Fruit fly (Drosophila melanogaster) whole organism, embryonic: Measurements from ENCODE around the gene CG1927.

ENCODE experiments used
- Atf6 ChIP-seq: fragments of 200-800 bp; sonication (Bioruptor generic); IDR thresholded peaks from 2 replicates; pipeline ENCODE4 v1.3.6; 2022; ENCODE audit warnings: missing biosample characterization, missing genetic modification characterization
- B-H2 ChIP-seq: fragments of 200-800 bp; sonication (Bioruptor generic); optimal IDR thresholded peaks from 2 replicates; lab custom pipeline; 2018; ENCODE audit warnings: missing biosample characterization, mild to moderate bottlenecking, missing genetic modification characterization
- Blimp-1 ChIP-seq: fragments of 200-800 bp; sonication (Bioruptor generic); optimal IDR thresholded peaks from 3 replicates; lab custom pipeline; 2018; ENCODE audit warnings: missing biosample characterization, missing genetic modification characterization, mild to moderate bottlenecking, moderate library complexity, missing genetic modification reagents
- CG10431 ChIP-seq: fragments of 200-800 bp; sonication (Bioruptor generic); optimal IDR thresholded peaks from 3 replicates; lab custom pipeline; 2018; ENCODE audit warnings: missing biosample characterization, mild to moderate bottlenecking, missing genetic modification characterization
- CG11093 ChIP-seq: fragments of 200-800 bp; sonication (Bioruptor generic); IDR thresholded peaks from 3 replicates; pipeline ENCODE4 v1.3.6; 2022; ENCODE audit warnings: missing biosample characterization, missing genetic modification characterization
- CG11504 ChIP-seq: fragments of 200-800 bp; sonication (Bioruptor generic); optimal IDR thresholded peaks from 3 replicates; lab custom pipeline; 2019; ENCODE audit warnings: missing biosample characterization, mild to moderate bottlenecking, missing genetic modification characterization, moderate library complexity
- CG11696 ChIP-seq: fragments of 200-800 bp; sonication (Bioruptor generic); IDR thresholded peaks from 2 replicates; pipeline ENCODE4 v1.3.6; 2022; ENCODE audit warnings: missing biosample characterization, missing genetic modification characterization
- CG1233 ChIP-seq: fragments of 200-800 bp; sonication (Bioruptor generic); optimal IDR thresholded peaks from 4 replicates; lab custom pipeline; 2018; ENCODE audit warnings: missing biosample characterization, mild to moderate bottlenecking, missing genetic modification characterization
- CG12391 ChIP-seq: fragments of 200-800 bp; sonication (Bioruptor generic); optimal IDR thresholded peaks from 3 replicates; lab custom pipeline; 2018; ENCODE audit warnings: missing biosample characterization, mild to moderate bottlenecking, missing genetic modification characterization, moderate library complexity
- CG12942 ChIP-seq: fragments of 200-800 bp; sonication (Bioruptor generic); optimal IDR thresholded peaks from 3 replicates; lab custom pipeline; 2016; ENCODE audit warnings: missing biosample characterization, missing genetic modification characterization
- CG1647 ChIP-seq: fragments of 200-800 bp; sonication (Bioruptor generic); optimal IDR thresholded peaks from 3 replicates; lab custom pipeline; 2016; ENCODE audit warnings: missing biosample characterization, missing genetic modification characterization
- CG16813 ChIP-seq: fragments of 200-800 bp; sonication (Bioruptor generic); IDR thresholded peaks from 3 replicates; pipeline ENCODE4 v1.3.6; 2022; ENCODE audit warnings: missing biosample characterization, missing genetic modification characterization; ENCODE audit not compliant: partially characterized antibody
- CG17359 ChIP-seq: fragments of 200-800 bp; sonication (Bioruptor generic); optimal IDR thresholded peaks from 3 replicates; lab custom pipeline; 2018; ENCODE audit warnings: missing biosample characterization, mild to moderate bottlenecking, missing genetic modification characterization, moderate library complexity
- CG17385 ChIP-seq: fragments of 200-800 bp; sonication (Bioruptor generic); optimal IDR thresholded peaks from 3 replicates; lab custom pipeline; 2018; ENCODE audit warnings: missing biosample characterization, mild to moderate bottlenecking, missing genetic modification characterization
- CG17568 ChIP-seq: fragments of 200-800 bp; sonication (Bioruptor generic); optimal IDR thresholded peaks from 2 replicates; lab custom pipeline; 2018; ENCODE audit warnings: missing biosample characterization, mild to moderate bottlenecking, missing genetic modification characterization, moderate library complexity
- CG17612 ChIP-seq: fragments of 200-800 bp; sonication (Bioruptor generic); IDR thresholded peaks from 2 replicates; pipeline ENCODE4 v1.3.6; 2022; ENCODE audit warnings: missing biosample characterization, missing genetic modification characterization
- CG2120 ChIP-seq: fragments of 200-800 bp; sonication (Bioruptor generic); optimal IDR thresholded peaks from 3 replicates; lab custom pipeline; 2016; ENCODE audit warnings: missing biosample characterization, missing genetic modification characterization
- CG2875 ChIP-seq: fragments of 200-800 bp; sonication (Bioruptor generic); optimal IDR thresholded peaks from 2 replicates; lab custom pipeline; 2017; ENCODE audit warnings: missing biosample characterization, mild to moderate bottlenecking, missing genetic modification characterization, missing genetic modification reagents
- CG2889 ChIP-seq: fragments of 200-800 bp; sonication (Bioruptor generic); IDR thresholded peaks from 3 replicates; pipeline ENCODE4 v1.3.6; 2022; ENCODE audit warnings: missing biosample characterization, missing genetic modification characterization
- CG32532 ChIP-seq: fragments of 200-800 bp; sonication (Bioruptor generic); IDR thresholded peaks from 2 replicates; pipeline ENCODE4 v1.3.6; 2022; ENCODE audit warnings: missing biosample characterization, missing genetic modification characterization
- CG3281 ChIP-seq: fragments of 200-800 bp; sonication (Bioruptor generic); optimal IDR thresholded peaks from 3 replicates; lab custom pipeline; 2017; ENCODE audit warnings: missing biosample characterization, mild to moderate bottlenecking, missing genetic modification characterization
- CG3847 ChIP-seq: fragments of 200-800 bp; sonication (Bioruptor generic); IDR thresholded peaks from 2 replicates; pipeline ENCODE4 v1.3.6; 2022; ENCODE audit warnings: missing biosample characterization, missing genetic modification characterization
- CG4404 ChIP-seq: fragments of 200-800 bp; sonication (Bioruptor generic); IDR thresholded peaks from 2 replicates; pipeline ENCODE4 v1.3.6; 2022; ENCODE audit warnings: missing biosample characterization, missing genetic modification characterization
- CG6272 ChIP-seq: fragments of 200-800 bp; sonication (Bioruptor generic); IDR thresholded peaks from 2 replicates; pipeline ENCODE4 v1.3.6; 2022; ENCODE audit warnings: missing biosample characterization, missing genetic modification characterization
- CG6689 ChIP-seq: fragments of 200-800 bp; sonication (Bioruptor generic); IDR thresholded peaks from 2 replicates; pipeline ENCODE4 v1.3.6; 2022; ENCODE audit warnings: missing biosample characterization, missing genetic modification characterization
- CG7271 ChIP-seq: fragments of 200-800 bp; sonication (Bioruptor generic); optimal IDR thresholded peaks from 2 replicates; lab custom pipeline; 2018; ENCODE audit warnings: missing biosample characterization, mild to moderate bottlenecking, missing genetic modification characterization, moderate library complexity
- CG7357 ChIP-seq: fragments of 200-800 bp; sonication (Bioruptor generic); IDR thresholded peaks from 3 replicates; pipeline ENCODE4 v1.3.6; 2022; ENCODE audit warnings: missing biosample characterization, missing genetic modification characterization
- CG7839 ChIP-seq: fragments of 200-800 bp; sonication (Bioruptor generic); optimal IDR thresholded peaks from 3 replicates; lab custom pipeline; 2018; ENCODE audit warnings: missing biosample characterization, mild to moderate bottlenecking, missing genetic modification characterization, moderate library complexity
- CG9609 ChIP-seq: fragments of 200-800 bp; sonication (Bioruptor generic); optimal IDR thresholded peaks from 3 replicates; lab custom pipeline; 2016; ENCODE audit warnings: missing biosample characterization, missing genetic modification characterization
- CTCF ChIP-seq: fragments of 200-800 bp; sonication (Bioruptor generic); optimal IDR thresholded peaks from 2 replicates; lab custom pipeline; 2017; ENCODE audit warnings: missing biosample characterization, mild to moderate bottlenecking, missing genetic modification characterization, moderate library complexity
- CrebB ChIP-seq: fragments of 200-800 bp; sonication (Bioruptor generic); optimal IDR thresholded peaks from 3 replicates; lab custom pipeline; 2018; ENCODE audit warnings: missing biosample characterization, mild to moderate bottlenecking, missing genetic modification characterization
- Ets65A ChIP-seq: fragments of 200-800 bp; sonication (Bioruptor generic); peaks from one replicate; lab custom pipeline; 2016; ENCODE audit warnings: missing biosample characterization, missing genetic modification characterization
- Gug ChIP-seq: fragments of 200-800 bp; sonication (Bioruptor generic); IDR thresholded peaks from 4 replicates; pipeline ENCODE4 v1.3.6; 2022; ENCODE audit warnings: missing biosample characterization, missing genetic modification characterization
- Optix ChIP-seq: fragments of 200-800 bp; sonication (Bioruptor generic); IDR thresholded peaks from 3 replicates; pipeline ENCODE4 v1.3.6; 2022; ENCODE audit warnings: missing biosample characterization, missing genetic modification characterization
- Ptx1 ChIP-seq: fragments of 200-800 bp; sonication (Bioruptor generic); IDR thresholded peaks from 2 replicates; pipeline ENCODE4 v1.3.6; 2022; ENCODE audit warnings: missing biosample characterization, missing genetic modification characterization
- al ChIP-seq: fragments of 200-800 bp; sonication (Bioruptor generic); IDR thresholded peaks from 2 replicates; pipeline ENCODE4 v1.3.6; 2022; ENCODE audit warnings: missing biosample characterization, missing genetic modification characterization
- bcd ChIP-seq: fragments of 200-800 bp; sonication (Bioruptor generic); optimal IDR thresholded peaks from 2 replicates; lab custom pipeline; 2017; ENCODE audit warnings: missing biosample characterization, mild to moderate bottlenecking, missing genetic modification characterization
- cad ChIP-seq: fragments of >200 bp; optimal IDR thresholded peaks from 2 replicates; lab custom pipeline; 2017; ENCODE audit warnings: missing biosample characterization, missing genetic modification characterization
- crc ChIP-seq: fragments of 200-800 bp; sonication (Bioruptor generic); optimal IDR thresholded peaks from 2 replicates; lab custom pipeline; 2016; ENCODE audit warnings: missing biosample characterization, missing genetic modification characterization
- dmrt99B ChIP-seq: fragments of 200-800 bp; sonication (Bioruptor generic); optimal IDR thresholded peaks from 2 replicates; lab custom pipeline; 2018; ENCODE audit warnings: missing biosample characterization, mild to moderate bottlenecking, missing genetic modification characterization, moderate library complexity
- fru ChIP-seq: fragments of >200 bp; optimal IDR thresholded peaks from 2 replicates; lab custom pipeline; 2017
- lab ChIP-seq: fragments of 200-800 bp; sonication (Bioruptor generic); optimal IDR thresholded peaks from 3 replicates; lab custom pipeline; 2017; ENCODE audit warnings: missing biosample characterization, missing genetic modification characterization, mild to moderate bottlenecking, moderate library complexity, missing genetic modification reagents
- ro ChIP-seq: fragments of 200-800 bp; sonication (Bioruptor generic); IDR thresholded peaks from 2 replicates; pipeline ENCODE4 v1.3.6; 2022; ENCODE audit warnings: missing biosample characterization, missing genetic modification characterization
- scrt ChIP-seq: fragments of 200-800 bp; sonication (Bioruptor generic); optimal IDR thresholded peaks from 2 replicates; lab custom pipeline; 2018; ENCODE audit warnings: missing biosample characterization, mild to moderate bottlenecking, missing genetic modification characterization, moderate library complexity
- sens ChIP-seq: fragments of 200-800 bp; sonication (Bioruptor generic); peaks from one replicate; lab custom pipeline; 2016; ENCODE audit warnings: missing biosample characterization, missing genetic modification characterization
- seq ChIP-seq: fragments of 200-800 bp; sonication (Bioruptor generic); IDR thresholded peaks from 2 replicates; pipeline ENCODE4 v1.3.6; 2022; ENCODE audit warnings: missing biosample characterization, missing genetic modification characterization
- slp2 ChIP-seq: fragments of 200-800 bp; sonication (Bioruptor generic); optimal IDR thresholded peaks from 2 replicates; lab custom pipeline; 2016; ENCODE audit warnings: missing biosample characterization, missing genetic modification characterization
- ssp ChIP-seq: fragments of 200-800 bp; sonication (Bioruptor generic); IDR thresholded peaks from 2 replicates; pipeline ENCODE4 v1.3.6; 2022; ENCODE audit warnings: missing biosample characterization, missing genetic modification characterization
- ttk ChIP-seq: fragments of 200-800 bp; sonication (Bioruptor generic); IDR thresholded peaks from 2 replicates; pipeline ENCODE4 v2.1.2; 2022; ENCODE audit warnings: missing biosample characterization, missing genetic modification characterization
- zfh2 ChIP-seq: fragments of 200-800 bp; sonication (Bioruptor generic); optimal IDR thresholded peaks from 2 replicates; lab custom pipeline; 2016; ENCODE audit warnings: missing biosample characterization, missing genetic modification characterization

CG1927 gene

dm6 chr3L:2004732-2005131 lies 34.9 kb upstream of the CG1927 start (continued):
- TF ChIP-seq CG11696 (GFP tag; lab: Robert Waterston, UW) (0 out of 2 replicates have a peak, but pooled peaks have one; percentile 39), Optix (GFP tag; lab: Robert Waterston, UW) (no peak), CG7839 (tag; lab: Kevin White, UChicago) (peak; percentile 8), CTCF (no peak), Blimp-1 (GFP tag; lab: Kevin White, UChicago) (peak; percentile 37), CG17385 (GFP tag; lab: Kevin White, UChicago) (peak; percentile 17), seq (GFP tag; lab: Robert Waterston, UW) (0 out of 2 replicates have a peak, but pooled peaks have one; percentile 7), CG17612 (GFP tag; lab: Robert Waterston, UW) (no peak), slp2 (GFP tag; lab: Kevin White, UChicago) (peak; percentile 6), CG17359 (tag; lab: Kevin White, UChicago) (peak; percentile 39), CG2875 (GFP tag; lab: Kevin White, UChicago) (peak; percentile 19)

dm6 chr3L:1985406-1985805 lies 15.5 kb upstream of the CG1927 start:
- no peak for TF ChIP-seq CG10431 (GFP tag; lab: Kevin White, UChicago)
- 0 out of 2 replicates have a peak, but pooled peaks have one; percentile 9 for TF ChIP-seq ttk (GFP tag; lab: Robert Waterston, UW)
- no peak for TF ChIP-seq al (GFP tag; lab: Robert Waterston, UW)
- TF ChIP-seq ro: no peak
- TF ChIP-seq B-H2: no peak
- TF ChIP-seq CG7357 (GFP tag; lab: Robert Waterston, UW): no peak
- no peak for TF ChIP-seq CG12391 (tag; lab: Kevin White, UChicago)
- TF ChIP-seq CG9609 (GFP tag; lab: Kevin White, UChicago): no peak
- peak; percentile 42 for TF ChIP-seq Ets65A (GFP tag; lab: Kevin White, UChicago)
- TF ChIP-seq CG16813 (GFP tag; lab: Robert Waterston, UW): no peak
- TF ChIP-seq CG11696 (GFP tag; lab: Robert Waterston, UW): 0 out of 2 replicates have a peak, but pooled peaks have one; percentile 27
- no peak for TF ChIP-seq fru (lab: Kevin White, UChicago)
- TF ChIP-seq crc (GFP tag; lab: Kevin White, UChicago): no peak
- no peak for TF ChIP-seq CrebB
- TF ChIP-seq CG6272: no peak
- TF ChIP-seq CG4404 (GFP tag; lab: Robert Waterston, UW): no peak
- no peak for TF ChIP-seq cad

- TF ChIP-seq CG9609 (GFP tag; lab: Kevin White, UChicago) (no peak), sens (peak; percentile 22), CG17568 (GFP tag; lab: Kevin White, UChicago) (no peak), CG11504 (tag; lab: Kevin White, UChicago) (peak; percentile 41), lab (GFP tag; lab: Kevin White, UChicago) (peak; percentile 36), Gug (GFP tag; lab: Robert Waterston, UW) (0 out of 4 replicates have a peak, but pooled peaks have one; percentile 4), CG17359 (tag; lab: Kevin White, UChicago) (peak; percentile 22), CG3281 (GFP tag; lab: Kevin White, UChicago) (no peak), bcd (GFP tag; lab: Kevin White, UChicago) (peak; percentile 8), dmrt99B (tag; lab: Kevin White, UChicago) (peak; percentile 40), CG11093 (GFP tag; lab: Robert Waterston, UW) (no peak), ssp (GFP tag; lab: Robert Waterston, UW) (peak; percentile 17; the same call in 1 of the 2 replicates), CG7271 (tag; lab: Kevin White, UChicago) (no peak), CG2120 (peak; percentile 55), CG1233 (GFP tag; lab: Kevin White, UChicago) (peak; percentile 23), Ptx1 (peak; percentile 52), CG3847 (GFP tag; lab: Robert Waterston, UW) (peak; percentile 36; the same call in 1 of the 2 replicates), scrt (GFP tag; lab: Kevin White, UChicago) (peak; percentile 2), CG12942 (GFP tag; lab: Kevin White, UChicago) (no peak), CG1647 (GFP tag; lab: Kevin White, UChicago) (peak; percentile 1), zfh2 (GFP tag; lab: Kevin White, UChicago) (peak; percentile 0), CG32532 (GFP tag; lab: Robert Waterston, UW) (peak; percentile 30; the same call in 1 of the 2 replicates), CG6689 (GFP tag; lab: Robert Waterston, UW) (peak; percentile 37), Atf6 (GFP tag; lab: Robert Waterston, UW) (0 out of 2 replicates have a peak, but pooled peaks have one; percentile 34), CG2889 (GFP tag; lab: Robert Waterston, UW) (0 out of 3 replicates have a peak, but pooled peaks have one; percentile 13)
Observed at dm6 chr3L:1976760-1977159, 6.9 kb upstream of the CG1927 start.
